Worm (Caenorhabditis elegans): Measurements from ENCODE around the gene Y69F12A.1.

- no peak for TF ChIP-seq elt-1 (tag; optimal IDR thresholded peaks at IDR 0.05; ENCODE audit: borderline replicate concordance, insufficient read depth)
- TF ChIP-seq tbx-8 (GFP tag; optimal IDR thresholded peaks at IDR 0.05) = no peak
- TF ChIP-seq nhr-12 (tag; optimal IDR thresholded peaks at IDR 0.05) = no peak
- no peak for TF ChIP-seq mep-1 (tag; optimal IDR thresholded peaks at IDR 0.05)
- no peak for TF ChIP-seq snpc-4 (tag; optimal IDR thresholded peaks at IDR 0.05)
- TF ChIP-seq cnd-1 (tag; optimal IDR thresholded peaks at IDR 0.05) = no peak
- TF ChIP-seq nhr-76 (tag; optimal IDR thresholded peaks at IDR 0.05) = no peak
- TF ChIP-seq blmp-1 (tag; optimal IDR thresholded peaks at IDR 0.05) = no peak
- TF ChIP-seq nhr-237 (tag; optimal IDR thresholded peaks at IDR 0.05) = no peak
- TF ChIP-seq unc-120 (tag; optimal IDR thresholded peaks at IDR 0.05; ENCODE audit: poor library complexity, severe bottlenecking) = no peak
- TF ChIP-seq nhr-28 (tag; optimal IDR thresholded peaks at IDR 0.05) = no peak
- no peak for TF ChIP-seq lin-13 (tag; optimal IDR thresholded peaks at IDR 0.05)
- no peak for TF ChIP-seq unc-62 (GFP tag; optimal IDR thresholded peaks at IDR 0.05)
- no peak for TF ChIP-seq sem-2 (GFP tag; optimal IDR thresholded peaks at IDR 0.05)
Measured at ce11 chrIII:7478932-7479331, 22.2 kb downstream of the Y69F12A.1 start.
